Fruit fly (Drosophila melanogaster) whole organism, prepupa: Measurements from ENCODE around the gene Sema5c.

Experiments
- Blimp-1 ChIP-seq: fragments of 200-800 bp; sonication (Bioruptor generic); optimal IDR thresholded peaks from 3 replicates; lab custom pipeline; 2017; ENCODE audit warnings: missing biosample characterization, missing genetic modification characterization, mild to moderate bottlenecking, moderate library complexity, missing genetic modification reagents
- CG10669 ChIP-seq: fragments of 200-800 bp; sonication (Bioruptor generic); optimal IDR thresholded peaks from 3 replicates; lab custom pipeline; 2018; ENCODE audit warnings: missing biosample characterization, mild to moderate bottlenecking, missing genetic modification characterization, moderate library complexity
- CG11902 ChIP-seq: fragments of 200-800 bp; sonication (Bioruptor generic); optimal IDR thresholded peaks from 3 replicates; lab custom pipeline; 2016; ENCODE audit warnings: missing biosample characterization, missing genetic modification characterization
- CG15336 ChIP-seq: fragments of 200-800 bp; sonication (Bioruptor generic); IDR thresholded peaks from 2 replicates; pipeline ENCODE4 v1.3.6; 2022; ENCODE audit warnings: missing biosample characterization, missing genetic modification characterization
- CG1621 ChIP-seq: fragments of 200-800 bp; sonication (Bioruptor generic); optimal IDR thresholded peaks from 3 replicates; lab custom pipeline; 2018; ENCODE audit warnings: missing biosample characterization, mild to moderate bottlenecking, missing genetic modification characterization
- CG16779 ChIP-seq: fragments of 200-800 bp; sonication (Bioruptor generic); optimal IDR thresholded peaks from 3 replicates; lab custom pipeline; 2017; ENCODE audit warnings: missing biosample characterization, mild to moderate bottlenecking, missing genetic modification characterization
- CG3032 ChIP-seq: fragments of 200-800 bp; optimal IDR thresholded peaks from 2 replicates; lab custom pipeline; 2019; ENCODE audit warnings: missing biosample characterization, mild to moderate bottlenecking, missing genetic modification characterization, moderate library complexity
- CG32006 ChIP-seq: fragments of 200-800 bp; sonication (Bioruptor generic); optimal IDR thresholded peaks from 3 replicates; lab custom pipeline; 2017; ENCODE audit warnings: missing biosample characterization, mild to moderate bottlenecking, missing genetic modification characterization
- CG34406 ChIP-seq: fragments of 200-800 bp; sonication (Bioruptor generic); optimal IDR thresholded peaks from 3 replicates; lab custom pipeline; 2016; ENCODE audit warnings: missing biosample characterization, missing genetic modification characterization
- CG3919 ChIP-seq: fragments of 200-800 bp; sonication (Bioruptor generic); optimal IDR thresholded peaks from 3 replicates; lab custom pipeline; 2016; ENCODE audit warnings: missing biosample characterization, missing genetic modification characterization
- CG6163 ChIP-seq: fragments of 200-800 bp; sonication (Bioruptor generic); IDR thresholded peaks from 3 replicates; pipeline ENCODE4 v1.3.6; 2022; ENCODE audit warnings: missing biosample characterization, missing genetic modification characterization
- CG6276 ChIP-seq: fragments of 200-800 bp; sonication (Bioruptor generic); optimal IDR thresholded peaks from 2 replicates; lab custom pipeline; 2017; ENCODE audit warnings: missing biosample characterization, mild to moderate bottlenecking, missing genetic modification characterization
- CG6792 ChIP-seq: fragments of 200-800 bp; sonication (Bioruptor generic); optimal IDR thresholded peaks from 3 replicates; lab custom pipeline; 2016; ENCODE audit warnings: missing biosample characterization, missing genetic modification characterization
- CG6808 ChIP-seq: fragments of 200-800 bp; sonication (Bioruptor generic); optimal IDR thresholded peaks from 3 replicates; lab custom pipeline; 2017; ENCODE audit warnings: missing biosample characterization, missing genetic modification characterization, mild to moderate bottlenecking, moderate library complexity, missing genetic modification reagents
- CG6854 ChIP-seq: fragments of 200-800 bp; sonication (Bioruptor generic); optimal IDR thresholded peaks from 2 replicates; lab custom pipeline; 2017; ENCODE audit warnings: missing biosample characterization, mild to moderate bottlenecking, missing genetic modification characterization
- CG7368 ChIP-seq: fragments of 200-800 bp; sonication (Bioruptor generic); optimal IDR thresholded peaks from 3 replicates; lab custom pipeline; 2016; ENCODE audit warnings: missing biosample characterization, missing genetic modification characterization
- CG8119 ChIP-seq: fragments of 200-800 bp; sonication (Bioruptor generic); IDR thresholded peaks from 3 replicates; pipeline ENCODE4 v1.3.6; 2022; ENCODE audit warnings: missing biosample characterization, missing genetic modification characterization
- CG8319 ChIP-seq: fragments of 200-800 bp; sonication (Bioruptor generic); optimal IDR thresholded peaks from 3 replicates; lab custom pipeline; 2016; ENCODE audit warnings: missing biosample characterization, missing genetic modification characterization
- CG9139 ChIP-seq: fragments of 200-800 bp; sonication (Bioruptor generic); optimal IDR thresholded peaks from 3 replicates; lab custom pipeline; 2017; ENCODE audit warnings: missing biosample characterization, mild to moderate bottlenecking, missing genetic modification characterization
- Eip75B ChIP-seq: fragments of 200-800 bp; sonication (Bioruptor generic); optimal IDR thresholded peaks from 3 replicates; lab custom pipeline; 2016; ENCODE audit warnings: missing biosample characterization, missing genetic modification characterization
- Eip78C ChIP-seq: fragments of 200-800 bp; sonication (Bioruptor generic); peaks from one replicate; lab custom pipeline; 2016; ENCODE audit warnings: missing biosample characterization, missing genetic modification characterization
- Ets21C ChIP-seq: fragments of 200-800 bp; sonication (Bioruptor generic); optimal IDR thresholded peaks from 3 replicates; lab custom pipeline; 2016; ENCODE audit warnings: missing biosample characterization, missing genetic modification characterization
- Ets96B ChIP-seq: fragments of 200-800 bp; optimal IDR thresholded peaks from 2 replicates; lab custom pipeline; 2019; ENCODE audit warnings: missing biosample characterization, mild to moderate bottlenecking, missing genetic modification characterization, moderate library complexity
- Gug ChIP-seq: fragments of 200-800 bp; sonication (Bioruptor generic); IDR thresholded peaks from 2 replicates; pipeline ENCODE4 v1.3.6; 2022; ENCODE audit warnings: missing biosample characterization, missing genetic modification characterization
- Hr39 ChIP-seq: fragments of 200-800 bp; sonication (Bioruptor generic); optimal IDR thresholded peaks from 2 replicates; lab custom pipeline; 2016; ENCODE audit warnings: missing biosample characterization, missing genetic modification characterization
- Hr4 ChIP-seq: fragments of 200-800 bp; sonication (Bioruptor generic); optimal IDR thresholded peaks from 3 replicates; lab custom pipeline; 2016; ENCODE audit warnings: missing biosample characterization, missing genetic modification characterization
- Lpt ChIP-seq: fragments of 200-800 bp; sonication (Bioruptor generic); optimal IDR thresholded peaks from 3 replicates; lab custom pipeline; 2016; ENCODE audit warnings: missing biosample characterization, missing genetic modification characterization
- Met ChIP-seq: fragments of 200-800 bp; sonication (Bioruptor generic); optimal IDR thresholded peaks from 3 replicates; lab custom pipeline; 2016; ENCODE audit warnings: missing biosample characterization, missing genetic modification characterization
- OdsH ChIP-seq: fragments of 200-800 bp; sonication (Bioruptor generic); optimal IDR thresholded peaks from 3 replicates; lab custom pipeline; 2016; ENCODE audit warnings: missing biosample characterization, missing genetic modification characterization
- Sox14 ChIP-seq: fragments of 200-800 bp; sonication (Bioruptor generic); optimal IDR thresholded peaks from 3 replicates; lab custom pipeline; 2016; ENCODE audit warnings: missing biosample characterization, missing genetic modification characterization
- Sox15 ChIP-seq: fragments of 200-800 bp; sonication (Bioruptor generic); optimal IDR thresholded peaks from 3 replicates; lab custom pipeline; 2016; ENCODE audit warnings: missing biosample characterization, missing genetic modification characterization
- cyc ChIP-seq: fragments of 200-800 bp; sonication (Bioruptor generic); optimal IDR thresholded peaks from 3 replicates; lab custom pipeline; 2016; ENCODE audit warnings: missing biosample characterization, missing genetic modification characterization
- dsx ChIP-seq: fragments of 200-800 bp; optimal IDR thresholded peaks from 3 replicates; lab custom pipeline; 2019; ENCODE audit warnings: missing biosample characterization, mild to moderate bottlenecking, missing genetic modification characterization, moderate library complexity; ENCODE audit not compliant: poor library complexity, severe bottlenecking
- eg ChIP-seq: fragments of 200-800 bp; sonication (Bioruptor generic); IDR thresholded peaks from 3 replicates; pipeline ENCODE4 v1.3.6; 2022; ENCODE audit warnings: missing biosample characterization, missing genetic modification characterization
- esn ChIP-seq: fragments of 200-800 bp; sonication (Bioruptor generic); optimal IDR thresholded peaks from 2 replicates; lab custom pipeline; 2016; ENCODE audit warnings: missing biosample characterization, mild to moderate bottlenecking, missing genetic modification characterization, moderate library complexity
- fd85E ChIP-seq: fragments of 200-800 bp; sonication (Bioruptor generic); optimal IDR thresholded peaks from 3 replicates; lab custom pipeline; 2016; ENCODE audit warnings: missing biosample characterization, missing genetic modification characterization
- fkh ChIP-seq: fragments of 200-800 bp; sonication (Bioruptor generic); optimal IDR thresholded peaks from 3 replicates; lab custom pipeline; 2017; ENCODE audit warnings: missing biosample characterization, mild to moderate bottlenecking, missing genetic modification characterization, moderate library complexity
- lz ChIP-seq: fragments of 200-800 bp; sonication (Bioruptor generic); optimal IDR thresholded peaks from 3 replicates; lab custom pipeline; 2016; ENCODE audit warnings: missing biosample characterization, missing genetic modification characterization
- net ChIP-seq: fragments of 200-800 bp; sonication (Bioruptor generic); optimal IDR thresholded peaks from 3 replicates; lab custom pipeline; 2016; ENCODE audit warnings: missing biosample characterization, missing genetic modification characterization
- pdm3 ChIP-seq: fragments of 200-800 bp; sonication (Bioruptor generic); optimal IDR thresholded peaks from 3 replicates; lab custom pipeline; 2016; ENCODE audit warnings: missing biosample characterization, missing genetic modification characterization
- salr ChIP-seq, 2 experiments: fragments of 200-800 bp; sonication (Bioruptor generic); optimal IDR thresholded peaks; 3 replicates each; lab custom pipeline; 2016 to 2018; ENCODE audit warnings: missing biosample characterization in 2 of 2, missing genetic modification characterization in 2 of 2, mild to moderate bottlenecking in 1 of 2
- spab ChIP-seq: fragments of 200-800 bp; sonication (Bioruptor generic); optimal IDR thresholded peaks from 2 replicates; lab custom pipeline; 2017; ENCODE audit warnings: missing biosample characterization, mild to moderate bottlenecking, missing genetic modification characterization, missing genetic modification reagents
- ss ChIP-seq, 2 experiments: fragments of 200-800 bp; sonication (Bioruptor generic); optimal IDR thresholded peaks; 2 replicates in 1 of 2; 3 replicates in 1 of 2; lab custom pipeline; 2017 to 2018; ENCODE audit warnings: mild to moderate bottlenecking in 2 of 2, missing biosample characterization in 2 of 2, missing genetic modification characterization in 2 of 2, moderate library complexity in 1 of 2
- svp ChIP-seq: fragments of 200-800 bp; sonication (Bioruptor generic); peaks from one replicate; lab custom pipeline; 2016; ENCODE audit warnings: missing biosample characterization, missing genetic modification characterization
- vri ChIP-seq: fragments of 200-800 bp; sonication (Bioruptor generic); optimal IDR thresholded peaks from 3 replicates; lab custom pipeline; 2016; ENCODE audit warnings: missing biosample characterization, mild to moderate bottlenecking, missing genetic modification characterization

Gene Sema5c

DNA sequence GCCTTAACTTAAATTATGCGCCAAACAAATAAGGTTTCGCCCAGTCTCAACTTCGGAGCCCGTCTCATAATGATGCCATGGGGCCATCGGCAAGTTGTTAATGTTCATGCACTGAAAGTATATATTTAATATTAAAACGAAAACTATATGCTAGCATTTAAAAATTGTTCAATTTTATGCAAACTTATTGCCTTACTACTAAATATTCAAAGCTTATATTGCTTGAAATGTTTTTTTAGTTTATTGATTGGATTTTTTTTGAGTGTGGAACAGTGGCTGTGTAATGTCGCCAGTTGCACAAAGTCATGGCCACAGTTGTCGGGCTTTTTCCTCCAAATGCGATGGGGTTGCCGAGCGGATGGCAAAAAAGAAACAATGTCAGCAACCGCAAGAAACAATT, 32.6 kb upstream of the Sema5c start (continued):
- peak; percentile 81 for TF ChIP-seq CG7368 (GFP tag; lab: Kevin White, UChicago)
- peak; percentile 71 for TF ChIP-seq Lpt
- TF ChIP-seq CG6792 (GFP tag; lab: Kevin White, UChicago): peak; percentile 87
- TF ChIP-seq vri (GFP tag; lab: Kevin White, UChicago): peak; percentile 64
- TF ChIP-seq fkh (GFP tag; lab: Kevin White, UChicago): no peak
- peak; percentile 57 for TF ChIP-seq CG16779 (tag; lab: Kevin White, UChicago)
- TF ChIP-seq Eip78C (GFP tag; lab: Kevin White, UChicago): peak; percentile 92
- TF ChIP-seq salr (GFP tag; optimal IDR thresholded peaks at IDR 0.05; lab: Kevin White, UChicago): peak; percentile 37 to 76
- TF ChIP-seq pdm3 (GFP tag; lab: Kevin White, UChicago): peak; percentile 82
- peak; percentile 82 for TF ChIP-seq CG3032 (tag; lab: Kevin White, UChicago)
- peak; percentile 70 for TF ChIP-seq Ets21C (GFP tag; lab: Kevin White, UChicago)
- TF ChIP-seq CG8319: peak; percentile 71
- TF ChIP-seq CG6276 (GFP tag; lab: Kevin White, UChicago): no peak
- peak; percentile 80 for TF ChIP-seq Sox14 (GFP tag; lab: Kevin White, UChicago)

DNA sequence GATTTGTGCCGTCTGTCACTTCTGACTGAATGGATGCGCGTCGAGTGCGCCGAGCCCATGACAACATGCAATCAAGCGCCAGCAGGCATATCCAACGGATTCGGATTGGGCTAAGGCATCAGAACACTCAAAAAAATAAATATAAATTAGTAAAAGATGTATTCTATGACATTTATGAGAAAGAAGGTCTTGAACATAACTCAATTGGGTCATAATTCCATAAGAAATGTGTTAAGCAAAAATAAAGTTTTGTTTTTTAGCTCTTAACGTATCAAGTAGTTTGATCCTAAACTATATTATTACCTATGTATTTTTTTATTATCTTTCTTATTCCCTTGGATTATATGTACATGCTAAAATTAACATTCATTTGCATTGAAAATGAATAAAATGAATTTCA, 32.0 kb upstream of the Sema5c start:
- TF ChIP-seq salr (GFP tag; optimal IDR thresholded peaks at IDR 0.05; lab: Kevin White, UChicago): no peak
- no peak for TF ChIP-seq CG9139
- no peak for TF ChIP-seq OdsH (GFP tag; lab: Kevin White, UChicago)
- TF ChIP-seq fd85E (GFP tag; lab: Kevin White, UChicago): no peak
- peak; percentile 3 for TF ChIP-seq CG6854
- TF ChIP-seq CG6808: no peak
- no peak for TF ChIP-seq CG3919 (GFP tag; lab: Kevin White, UChicago)
- TF ChIP-seq CG1621: no peak
- no peak for TF ChIP-seq CG6276 (GFP tag; lab: Kevin White, UChicago)
- no peak for TF ChIP-seq esn (GFP tag; lab: Kevin White, UChicago)
- TF ChIP-seq Sox15: no peak
- no peak for TF ChIP-seq cyc (GFP tag; lab: Kevin White, UChicago)
- 0 out of 3 replicates have a peak, but pooled peaks have one; percentile 40 for TF ChIP-seq CG6163 (GFP tag; lab: Robert Waterston, UW)
- no peak for TF ChIP-seq Hr4 (GFP tag; lab: Kevin White, UChicago)
- no peak for TF ChIP-seq spab (GFP tag; lab: Kevin White, UChicago)
- TF ChIP-seq Hr39 (GFP tag; lab: Kevin White, UChicago): no peak
- TF ChIP-seq Eip75B: no peak
- no peak for TF ChIP-seq CG34406
- no peak for TF ChIP-seq CG15336 (GFP tag; lab: Robert Waterston, UW)
- TF ChIP-seq CG3032 (tag; lab: Kevin White, UChicago): peak; percentile 45
- no peak for TF ChIP-seq CG6792 (GFP tag; lab: Kevin White, UChicago)
- peak; percentile 13 for TF ChIP-seq pdm3 (GFP tag; lab: Kevin White, UChicago)
- TF ChIP-seq Ets96B (tag; lab: Kevin White, UChicago): peak; percentile 59
- TF ChIP-seq Blimp-1 (GFP tag; lab: Kevin White, UChicago): no peak
- TF ChIP-seq CG32006 (GFP tag; lab: Kevin White, UChicago): no peak
- no peak for TF ChIP-seq eg (GFP tag; lab: Robert Waterston, UW)
- no peak for TF ChIP-seq CG8319
- TF ChIP-seq Eip78C (GFP tag; lab: Kevin White, UChicago): peak; percentile 75
- TF ChIP-seq ss (GFP tag; optimal IDR thresholded peaks at IDR 0.05; lab: Kevin White, UChicago): no peak
- no peak for TF ChIP-seq CG7368 (GFP tag; lab: Kevin White, UChicago)
- TF ChIP-seq, all 60 proteins: peak for 6

- TF ChIP-seq CG6792 (GFP tag; lab: Kevin White, UChicago) (no peak), svp (GFP tag; lab: Kevin White, UChicago) (peak; percentile 73), Lpt (no peak), Hr39 (GFP tag; lab: Kevin White, UChicago) (no peak), net (no peak), CG15336 (GFP tag; lab: Robert Waterston, UW) (peak; percentile 48), ss (GFP tag; optimal IDR thresholded peaks at IDR 0.05; lab: Kevin White, UChicago) (peak in 1 of 2 experiments; percentile 16), Blimp-1 (GFP tag; lab: Kevin White, UChicago) (no peak), lz (GFP tag; lab: Kevin White, UChicago) (no peak), CG6808 (no peak), CG6854 (no peak), dsx (GFP tag; lab: Kevin White, UChicago) (peak; percentile 50), Sox15 (no peak), CG11902 (GFP tag; lab: Kevin White, UChicago) (no peak), Gug (GFP tag; lab: Robert Waterston, UW) (no peak), spab (GFP tag; lab: Kevin White, UChicago) (peak; percentile 22), Ets96B (tag; lab: Kevin White, UChicago) (peak; percentile 57), CG8119 (GFP tag; lab: Robert Waterston, UW) (peak; percentile 44; the same call in 1 of the 3 replicates), cyc (GFP tag; lab: Kevin White, UChicago) (no peak), Met (no peak), Ets21C (GFP tag; lab: Kevin White, UChicago) (no peak), CG3919 (GFP tag; lab: Kevin White, UChicago) (peak; percentile 13), salr (GFP tag; optimal IDR thresholded peaks at IDR 0.05; lab: Kevin White, UChicago) (peak in 1 of 2 experiments; percentile 45), CG10669 (GFP tag; lab: Kevin White, UChicago) (peak; percentile 36), Eip78C (GFP tag; lab: Kevin White, UChicago) (peak; percentile 75), eg (GFP tag; lab: Robert Waterston, UW) (0 out of 3 replicates have a peak, but pooled peaks have one; percentile 22)
Observed at dm6 chr3L:12112967-12113366, 31.3 kb upstream of the Sema5c start.
